Fruit fly (Drosophila melanogaster): ENCODE results near the gene ush.

Gene ush

DNA sequence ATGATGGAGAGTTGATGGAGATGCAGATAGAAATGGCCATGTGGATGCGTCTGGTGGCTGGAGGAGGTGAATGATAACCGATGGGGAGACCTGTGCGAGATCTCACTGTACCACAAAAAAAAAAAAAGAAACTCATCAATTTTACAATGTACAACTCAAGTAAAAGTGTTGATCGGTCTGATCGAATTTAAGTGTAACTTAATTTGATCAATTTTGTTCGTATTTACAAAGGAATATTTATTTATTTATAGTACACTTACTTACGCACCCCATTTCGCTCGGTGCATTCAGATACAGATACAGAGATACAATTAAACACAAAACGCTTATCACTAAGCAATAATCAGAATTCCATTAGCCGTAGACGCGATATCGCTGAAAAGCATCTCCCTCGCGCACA lies 46.7 kb downstream of the ush start (continued):
- TF ChIP-seq CG6689 (GFP tag; IDR thresholded peaks at IDR 0.05) (peak; percentile 70), CG1529 (GFP tag; optimal IDR thresholded peaks at IDR 0.05) (peak; percentile 61), CG8359 (GFP tag; optimal IDR thresholded peaks at IDR 0.05; ENCODE audit: borderline replicate concordance) (peak; percentile 45), pnt (GFP tag; optimal IDR thresholded peaks at IDR 0.05) (peak; percentile 10), CG8478 (optimal IDR thresholded peaks at IDR 0.05) (no peak), kay (GFP tag; optimal IDR thresholded peaks at IDR 0.05) (no peak), CG17186 (GFP tag; optimal IDR thresholded peaks at IDR 0.05) (no peak), shn (GFP tag; optimal IDR thresholded peaks at IDR 0.05) (no peak), exex (tag; optimal IDR thresholded peaks at IDR 0.05) (no peak), CG2202 (tag; optimal IDR thresholded peaks at IDR 0.05) (peak; percentile 18), CG10366 (GFP tag; IDR thresholded peaks at IDR 0.05) (peak; percentile 37; the same call in 1 of the 2 replicates), CG10959 (GFP tag; IDR thresholded peaks at IDR 0.05) (peak; percentile 54), Blimp-1 (GFP tag; optimal IDR thresholded peaks at IDR 0.05) (peak; percentile 63), MBD-R2 (GFP tag; IDR thresholded peaks at IDR 0.05) (no peak), dati (GFP tag; IDR thresholded peaks at IDR 0.05) (peak; percentile 48; the same call in 1 of the 2 replicates), CG16815 (GFP tag; optimal IDR thresholded peaks at IDR 0.05) (peak; percentile 29), Ada2b (GFP tag; IDR thresholded peaks at IDR 0.05) (no peak), CG34376 (GFP tag; optimal IDR thresholded peaks at IDR 0.05) (no peak), CG7839 (tag; optimal IDR thresholded peaks at IDR 0.05) (peak; percentile 58), bigmax (GFP tag; optimal IDR thresholded peaks at IDR 0.05) (no peak), CG10147 (GFP tag; optimal IDR thresholded peaks at IDR 0.05) (no peak), sob (GFP tag; IDR thresholded peaks at IDR 0.05) (peak; percentile 43; the same call in 1 of the 2 replicates), Neu2 (GFP tag; optimal IDR thresholded peaks at IDR 0.05; ENCODE audit: borderline replicate concordance) (no peak), Hr39 (optimal IDR thresholded peaks at IDR 0.05) (no peak), Trl (optimal IDR thresholded peaks at IDR 0.05) (no peak), Trl (GFP tag; optimal IDR thresholded peaks at IDR 0.05) (no peak), Adf1 (GFP tag; IDR thresholded peaks at IDR 0.05) (no peak), CG13624 (GFP tag; optimal IDR thresholded peaks at IDR 0.05) (no peak), z (GFP tag; IDR thresholded peaks at IDR 0.05) (0 out of 3 replicates have a peak, but pooled peaks have one; percentile 38), slp2 (GFP tag; optimal IDR thresholded peaks at IDR 0.05) (peak; percentile 14), Hr3 (GFP tag; optimal IDR thresholded peaks at IDR 0.05) (peak; percentile 50), HmgZ (tag; optimal IDR thresholded peaks at IDR 0.05) (no peak), zen (tag; optimal IDR thresholded peaks at IDR 0.05) (peak; percentile 80), CG13287 (GFP tag; IDR thresholded peaks at IDR 0.05; ENCODE audit: partially characterized antibody) (no peak), CG12219 (GFP tag; optimal IDR thresholded peaks at IDR 0.05) (peak; percentile 46), pfk (GFP tag; optimal IDR thresholded peaks at IDR 0.05) (no peak), ranshi (GFP tag; IDR thresholded peaks at IDR 0.05) (peak; percentile 44; the same call in 1 of the 2 replicates), CG6175 (GFP tag; IDR thresholded peaks at IDR 0.05) (no peak), bbx (GFP tag; IDR thresholded peaks at IDR 0.05; ENCODE audit: partially characterized antibody) (no peak), sisA (GFP tag; IDR thresholded peaks at IDR 0.05) (peak; percentile 58), corto (GFP tag; optimal IDR thresholded peaks at IDR 0.05) (no peak), CG4730 (GFP tag; IDR thresholded peaks at IDR 0.05) (peak; percentile 40; the same call in 1 of the 2 replicates), CG10565 (GFP tag; optimal IDR thresholded peaks at IDR 0.05) (no peak), Optix (GFP tag; IDR thresholded peaks at IDR 0.05) (no peak), al (GFP tag; IDR thresholded peaks at IDR 0.05) (no peak), vfl (GFP tag; optimal IDR thresholded peaks at IDR 0.05) (no peak), oc (tag; optimal IDR thresholded peaks at IDR 0.05) (peak; percentile 3), tap (tag; optimal IDR thresholded peaks at IDR 0.05) (peak; percentile 9), Chrac-16 (GFP tag; optimal IDR thresholded peaks at IDR 0.05) (peak; percentile 52), twi (tag; optimal IDR thresholded peaks at IDR 0.05) (no peak), Abd-B (GFP tag; optimal IDR thresholded peaks at IDR 0.05) (peak; percentile 4), CG10543 (GFP tag; optimal IDR thresholded peaks at IDR 0.05) (no peak)

Measured in whole organism, embryonic.